Worm (Caenorhabditis elegans) whole organism, L3 larva: ENCODE measurements around the gene ZC373.5.

Experiments
- R02D3.7 ChIP-seq: fragments of 150-350 bp; optimal IDR thresholded peaks from 2 replicates; lab custom pipeline; 2014; ENCODE audit warnings: missing biosample characterization, missing genetic modification characterization
- aly-2 ChIP-seq: fragments of 150-350 bp; optimal IDR thresholded peaks from 2 replicates; lab custom pipeline; 2014; ENCODE audit warnings: missing biosample characterization, missing genetic modification characterization
- ama-1 ChIP-seq: fragments of 150-350 bp; optimal IDR thresholded peaks from 2 replicates; lab custom pipeline; 2018
- elt-1 ChIP-seq: fragments of 150-350 bp; optimal IDR thresholded peaks from 2 replicates; lab custom pipeline; 2014; ENCODE audit warnings: missing biosample characterization, missing genetic modification characterization
- lsy-12 ChIP-seq: sonication (generic microtip); optimal IDR thresholded peaks from 2 replicates; lab custom pipeline; 2016; ENCODE audit warnings: mild to moderate bottlenecking, missing genetic modification characterization, missing compliant biosample characterization
- nhr-28 ChIP-seq: fragments of 150-350 bp; optimal IDR thresholded peaks from 2 replicates; lab custom pipeline; 2014; ENCODE audit warnings: missing biosample characterization, missing genetic modification characterization
- nhr-77 ChIP-seq: fragments of 150-350 bp; optimal IDR thresholded peaks from 2 replicates; lab custom pipeline; 2014; ENCODE audit warnings: missing biosample characterization, missing genetic modification characterization
- pqm-1 ChIP-seq: fragments of 150-350 bp; optimal IDR thresholded peaks from 2 replicates; lab custom pipeline; 2017; ENCODE audit warnings: missing biosample characterization, missing genetic modification characterization, inconsistent platforms
- snpc-4 ChIP-seq: fragments of 150-350 bp; optimal IDR thresholded peaks from 2 replicates; lab custom pipeline; 2014; ENCODE audit warnings: missing biosample characterization, missing genetic modification characterization

- TF ChIP-seq nhr-77 (no peak), snpc-4 (tag; lab: Kevin White, UChicago) (no peak), R02D3.7 (tag; lab: Kevin White, UChicago) (no peak), elt-1 (tag; lab: Kevin White, UChicago) (no peak), nhr-28 (tag; lab: Kevin White, UChicago) (no peak), pqm-1 (tag; lab: Kevin White, UChicago) (no peak), ama-1 (lab: Kevin White, UChicago) (no peak), aly-2 (tag; lab: Kevin White, UChicago) (no peak), lsy-12 (tag; lab: Kevin White, UChicago) (no peak)
Measured at ce11 chrX:10027556-10027955, 46.6 kb downstream of the ZC373.5 start, which contains the start of gene mkk-4.
